Worm (Caenorhabditis elegans) whole organism, L3 larva: Measurements from ENCODE around the gene C06H2.2.
"Not testable (repeated sequence)": the region's sequence is repeated elsewhere in the genome, so short reads cannot be mapped to it uniquely, and the experiment has no call there.

Source experiments
- R02D3.7 ChIP-seq: fragments of 150-350 bp; optimal IDR thresholded peaks from 2 replicates; lab custom pipeline; 2014; ENCODE audit warnings: missing biosample characterization, missing genetic modification characterization
- ZK546.5 ChIP-seq: sonication (generic microtip); optimal IDR thresholded peaks from 2 replicates; lab custom pipeline; 2017; ENCODE audit warnings: missing biosample characterization, missing genetic modification characterization
- aly-2 ChIP-seq: fragments of 150-350 bp; optimal IDR thresholded peaks from 2 replicates; lab custom pipeline; 2014; ENCODE audit warnings: missing biosample characterization, missing genetic modification characterization
- ama-1 ChIP-seq: fragments of 150-350 bp; optimal IDR thresholded peaks from 2 replicates; lab custom pipeline; 2018
- ceh-16 ChIP-seq: sonication (generic microtip); optimal IDR thresholded peaks from 2 replicates; lab custom pipeline; 2017; ENCODE audit warnings: missing biosample characterization, missing genetic modification characterization
- ceh-28 ChIP-seq: fragments of 150-350 bp; optimal IDR thresholded peaks from 2 replicates; lab custom pipeline; 2014; ENCODE audit warnings: missing biosample characterization, missing genetic modification reagents, missing genetic modification characterization
- ceh-82 ChIP-seq: fragments of 150-350 bp; optimal IDR thresholded peaks from 2 replicates; lab custom pipeline; 2014; ENCODE audit warnings: missing biosample characterization, missing genetic modification characterization
- ceh-9 ChIP-seq: sonication (generic microtip); optimal IDR thresholded peaks from 2 replicates; lab custom pipeline; 2018; ENCODE audit warnings: missing biosample characterization, missing genetic modification characterization
- daf-12 ChIP-seq: fragments of 150-350 bp; optimal IDR thresholded peaks from 2 replicates; lab custom pipeline; 2014; ENCODE audit warnings: missing biosample characterization, missing genetic modification reagents, missing genetic modification characterization
- egl-27 ChIP-seq: sonication (generic microtip); optimal IDR thresholded peaks from 4 replicates; lab custom pipeline; 2017; ENCODE audit warnings: missing biosample characterization, missing genetic modification reagents, missing genetic modification characterization
- egl-5 ChIP-seq: fragments of 150-350 bp; optimal IDR thresholded peaks from 2 replicates; lab custom pipeline; 2017; ENCODE audit warnings: missing biosample characterization, missing genetic modification reagents, missing genetic modification characterization, inconsistent platforms
- elt-1 ChIP-seq: fragments of 150-350 bp; optimal IDR thresholded peaks from 2 replicates; lab custom pipeline; 2014; ENCODE audit warnings: missing biosample characterization, missing genetic modification characterization
- elt-2 ChIP-seq: sonication (generic microtip); optimal IDR thresholded peaks from 2 replicates; lab custom pipeline; 2016; ENCODE audit warnings: missing genetic modification reagents, mild to moderate bottlenecking, missing genetic modification characterization, missing compliant biosample characterization
- elt-3 ChIP-seq, 3 experiments: fragments of 150-350 bp in 1 of 3; sonication (generic microtip) in 2 of 3; optimal IDR thresholded peaks; 2 replicates in 2 of 3; 4 replicates in 1 of 3; lab custom pipeline; 2014 to 2017; ENCODE audit warnings: missing biosample characterization in 3 of 3, missing genetic modification characterization in 3 of 3
- eor-1 ChIP-seq, 2 experiments: fragments of 150-350 bp; optimal IDR thresholded peaks; 2 replicates each; lab custom pipeline; 2014 to 2018; ENCODE audit warnings: missing biosample characterization in 2 of 2, missing genetic modification characterization in 2 of 2
- fkh-10 ChIP-seq: sonication (generic microtip); optimal IDR thresholded peaks from 2 replicates; lab custom pipeline; 2017; ENCODE audit warnings: missing biosample characterization, missing genetic modification reagents, missing genetic modification characterization
- fkh-2 ChIP-seq: fragments of 150-350 bp; optimal IDR thresholded peaks from 2 replicates; lab custom pipeline; 2014; ENCODE audit warnings: missing biosample characterization, missing genetic modification reagents, missing genetic modification characterization
- fos-1 ChIP-seq: fragments of 150-350 bp; optimal IDR thresholded peaks from 2 replicates; lab custom pipeline; 2014; ENCODE audit warnings: missing biosample characterization, missing genetic modification characterization
- hmg-11 ChIP-seq: sonication (generic microtip); optimal IDR thresholded peaks from 2 replicates; lab custom pipeline; 2016; ENCODE audit warnings: missing genetic modification characterization, missing compliant biosample characterization
- jun-1 ChIP-seq: fragments of 150-350 bp; optimal IDR thresholded peaks from 2 replicates; lab custom pipeline; 2014; ENCODE audit warnings: missing biosample characterization, missing genetic modification reagents, missing genetic modification characterization
- lin-15B ChIP-seq: fragments of 150-350 bp; optimal IDR thresholded peaks from 2 replicates; lab custom pipeline; 2014; ENCODE audit warnings: missing biosample characterization, missing genetic modification characterization
- lin-39 ChIP-seq: fragments of 150-350 bp; optimal IDR thresholded peaks from 2 replicates; lab custom pipeline; 2018; ENCODE audit warnings: missing biosample characterization, missing genetic modification reagents, missing genetic modification characterization
- lsy-12 ChIP-seq: sonication (generic microtip); optimal IDR thresholded peaks from 2 replicates; lab custom pipeline; 2016; ENCODE audit warnings: mild to moderate bottlenecking, missing genetic modification characterization, missing compliant biosample characterization
- mdl-1 ChIP-seq: fragments of 150-350 bp; optimal IDR thresholded peaks from 2 replicates; lab custom pipeline; 2014; ENCODE audit warnings: missing biosample characterization, missing genetic modification characterization
- mml-1 ChIP-seq: fragments of 150-350 bp; sonication (generic microtip); optimal IDR thresholded peaks from 3 replicates; lab custom pipeline; 2014; ENCODE audit warnings: missing biosample characterization, missing genetic modification characterization
- nfya-1 ChIP-seq: sonication (generic microtip); optimal IDR thresholded peaks from 2 replicates; lab custom pipeline; 2017; ENCODE audit warnings: missing genetic modification characterization, mild to moderate bottlenecking, missing compliant biosample characterization, antibody characterized with exemption, moderate library complexity; ENCODE audit not compliant: insufficient read depth
- nhr-11 ChIP-seq: fragments of 150-350 bp; optimal IDR thresholded peaks from 2 replicates; lab custom pipeline; 2014; ENCODE audit warnings: missing biosample characterization, missing genetic modification characterization
- nhr-12 ChIP-seq: fragments of 150-350 bp; optimal IDR thresholded peaks from 2 replicates; lab custom pipeline; 2014; ENCODE audit warnings: missing biosample characterization, missing genetic modification characterization
- nhr-23 ChIP-seq: fragments of 150-350 bp; optimal IDR thresholded peaks from 2 replicates; lab custom pipeline; 2014; ENCODE audit warnings: missing biosample characterization, missing genetic modification reagents, missing genetic modification characterization
- nhr-237 ChIP-seq: fragments of 150-350 bp; optimal IDR thresholded peaks from 2 replicates; lab custom pipeline; 2014; ENCODE audit warnings: missing biosample characterization, missing genetic modification characterization
- nhr-25 ChIP-seq: sonication (generic microtip); optimal IDR thresholded peaks from 2 replicates; lab custom pipeline; 2017; ENCODE audit warnings: missing biosample characterization, missing genetic modification characterization
- nhr-28 ChIP-seq: fragments of 150-350 bp; optimal IDR thresholded peaks from 2 replicates; lab custom pipeline; 2014; ENCODE audit warnings: missing biosample characterization, missing genetic modification characterization
- nhr-43 ChIP-seq: sonication (generic microtip); optimal IDR thresholded peaks from 2 replicates; lab custom pipeline; 2016; ENCODE audit warnings: mild to moderate bottlenecking, missing genetic modification characterization, missing compliant biosample characterization; ENCODE audit not compliant: poor library complexity, severe bottlenecking
- nhr-67 ChIP-seq: fragments of 150-350 bp; optimal IDR thresholded peaks from 2 replicates; lab custom pipeline; 2014; ENCODE audit warnings: missing biosample characterization, missing genetic modification characterization
- nhr-76 ChIP-seq: fragments of 150-350 bp; sonication (generic microtip); optimal IDR thresholded peaks from 5 replicates; lab custom pipeline; 2014; ENCODE audit warnings: missing biosample characterization, missing genetic modification characterization
- nhr-77 ChIP-seq: fragments of 150-350 bp; optimal IDR thresholded peaks from 2 replicates; lab custom pipeline; 2014; ENCODE audit warnings: missing biosample characterization, missing genetic modification characterization
- pha-4 ChIP-seq: fragments of 150-350 bp; optimal IDR thresholded peaks from 2 replicates; lab custom pipeline; 2014; ENCODE audit warnings: missing biosample characterization, missing genetic modification reagents, missing genetic modification characterization
- pqm-1 ChIP-seq: fragments of 150-350 bp; optimal IDR thresholded peaks from 2 replicates; lab custom pipeline; 2017; ENCODE audit warnings: missing biosample characterization, missing genetic modification characterization, inconsistent platforms
- sea-2 ChIP-seq: fragments of 150-350 bp; sonication (generic microtip); optimal IDR thresholded peaks from 4 replicates; lab custom pipeline; 2014; ENCODE audit warnings: missing biosample characterization, missing genetic modification reagents, missing genetic modification characterization
- skn-1 ChIP-seq: fragments of 150-350 bp; optimal IDR thresholded peaks from 2 replicates; lab custom pipeline; 2014; ENCODE audit warnings: missing biosample characterization, missing genetic modification characterization
- snpc-4 ChIP-seq: fragments of 150-350 bp; optimal IDR thresholded peaks from 2 replicates; lab custom pipeline; 2014; ENCODE audit warnings: missing biosample characterization, missing genetic modification characterization
- tbx-2 ChIP-seq: sonication (generic microtip); optimal IDR thresholded peaks from 2 replicates; lab custom pipeline; 2016; ENCODE audit warnings: mild to moderate bottlenecking, missing genetic modification characterization, missing compliant biosample characterization
- unc-39 ChIP-seq: sonication (generic microtip); optimal IDR thresholded peaks from 4 replicates; lab custom pipeline; 2017; ENCODE audit warnings: missing biosample characterization, missing genetic modification characterization
- unc-62 ChIP-seq: fragments of 150-350 bp; sonication (generic microtip); optimal IDR thresholded peaks from 4 replicates; lab custom pipeline; 2014; ENCODE audit warnings: missing biosample characterization, missing genetic modification reagents, missing genetic modification characterization
- zag-1 ChIP-seq: fragments of 150-350 bp; optimal IDR thresholded peaks from 2 replicates; lab custom pipeline; 2014; ENCODE audit warnings: missing biosample characterization, missing genetic modification characterization
- ztf-11 ChIP-seq: fragments of 150-350 bp; optimal IDR thresholded peaks from 2 replicates; lab custom pipeline; 2014; ENCODE audit warnings: missing biosample characterization, missing genetic modification characterization
- ztf-4 ChIP-seq: fragments of 150-350 bp; optimal IDR thresholded peaks from 2 replicates; lab custom pipeline; 2014; ENCODE audit warnings: missing biosample characterization, missing genetic modification characterization

C06H2.2 gene

ce11 chrV:11109647-11110046, 15.4 kb upstream of the C06H2.2 start, which contains the start of gene Y42A5A.5:
Y42A5A.5 (minus strand) TSS chrV:11109747.
- TF ChIP-seq mml-1 (tag; lab: Kevin White, UChicago); pqm-1 (tag; lab: Kevin White, UChicago); aly-2: not testable (repeated sequence)

DNA sequence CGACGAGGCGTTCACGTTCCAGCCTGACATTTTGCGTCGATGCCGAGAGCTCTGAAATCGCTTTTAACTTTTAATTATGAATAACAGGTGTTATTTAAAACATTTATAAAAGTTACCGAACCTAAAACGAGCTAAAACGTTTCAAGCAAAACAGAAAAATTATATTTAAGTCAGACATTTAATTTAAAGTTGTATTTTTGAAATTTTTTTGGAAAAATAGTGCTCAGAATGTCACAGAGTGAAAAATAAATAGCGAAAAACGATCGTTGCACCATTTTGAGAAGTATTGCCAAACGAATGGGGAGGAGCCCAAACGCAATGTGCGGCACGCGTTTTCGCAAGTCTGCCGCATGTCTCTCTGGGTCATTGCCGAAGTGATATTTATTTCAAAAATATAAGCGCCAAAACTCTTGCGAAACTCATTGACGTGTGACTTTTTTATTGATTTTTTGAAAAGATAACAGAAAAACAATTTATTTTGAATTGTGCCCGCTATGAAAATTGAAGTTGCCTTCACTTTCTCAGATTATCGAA, 11.9 kb upstream of the C06H2.2 start, which contains the start of gene erfa-3:
Gene erfa-3, minus strand, starts transcription at position 51 of the 534 bp plus-strand sequence.
- peak; percentile 12 for TF ChIP-seq lsy-12 (tag; lab: Kevin White, UChicago)
- TF ChIP-seq nhr-237 (tag; lab: Kevin White, UChicago): no peak
- peak; percentile 91 for TF ChIP-seq hmg-11
- peak; percentile 19 for TF ChIP-seq jun-1 (tag; lab: Kevin White, UChicago)
- no peak for TF ChIP-seq ztf-4 (tag; lab: Kevin White, UChicago)
- peak; percentile 12 for TF ChIP-seq pqm-1 (tag; lab: Kevin White, UChicago)
- no peak for TF ChIP-seq zag-1 (tag; lab: Kevin White, UChicago)
- peak; percentile 57 for TF ChIP-seq lin-39 (tag; lab: Kevin White, UChicago)
- TF ChIP-seq lin-15B (tag; lab: Kevin White, UChicago): peak; percentile 36
- peak; percentile 76 for TF ChIP-seq pha-4 (tag; lab: Kevin White, UChicago)
- peak; percentile 55 for TF ChIP-seq nhr-25
- TF ChIP-seq skn-1: peak; percentile 38
- peak; percentile 32 for TF ChIP-seq tbx-2 (tag; lab: Kevin White, UChicago)
- TF ChIP-seq nhr-11 (tag; lab: Kevin White, UChicago): no peak
- no peak for TF ChIP-seq nhr-77 (tag; lab: Kevin White, UChicago)
- TF ChIP-seq ceh-82 (tag; lab: Kevin White, UChicago): no peak
- no peak for TF ChIP-seq fkh-10 (GFP tag; lab: Kevin White, UChicago)
- TF ChIP-seq snpc-4: peak; percentile 69
- no peak for TF ChIP-seq sea-2 (GFP tag; lab: Kevin White, UChicago)
- TF ChIP-seq fkh-2 (tag; lab: Kevin White, UChicago): no peak
- no peak for TF ChIP-seq egl-27
- no peak for TF ChIP-seq R02D3.7 (tag; lab: Kevin White, UChicago)
- TF ChIP-seq elt-2: peak; percentile 50
- TF ChIP-seq nhr-12 (tag; lab: Kevin White, UChicago): no peak
- TF ChIP-seq mdl-1: no peak
- TF ChIP-seq ceh-28 (tag; lab: Kevin White, UChicago): peak; percentile 63
- TF ChIP-seq nfya-1 (tag; lab: Kevin White, UChicago): peak; percentile 56
- peak; percentile 68 for TF ChIP-seq egl-5 (tag; lab: Kevin White, UChicago)
- no peak for TF ChIP-seq ama-1 (lab: Kevin White, UChicago)
- no peak for TF ChIP-seq elt-1 (tag; lab: Kevin White, UChicago)
- TF ChIP-seq ZK546.5 (tag; lab: Kevin White, UChicago): no peak
- TF ChIP-seq mml-1 (tag; lab: Kevin White, UChicago): no peak
- TF ChIP-seq daf-12 (tag; lab: Kevin White, UChicago): no peak
- peak; percentile 51 for TF ChIP-seq nhr-23 (tag; lab: Kevin White, UChicago)
- no peak for TF ChIP-seq nhr-76 (tag; lab: Kevin White, UChicago)
- TF ChIP-seq fos-1 (tag; lab: Kevin White, UChicago): no peak
- peak; percentile 76 for TF ChIP-seq nhr-43
- no peak for TF ChIP-seq ceh-16 (tag; lab: Kevin White, UChicago)
- TF ChIP-seq aly-2: no peak
- no peak for TF ChIP-seq nhr-67
- no peak for TF ChIP-seq unc-39 (tag; lab: Kevin White, UChicago)
- TF ChIP-seq eor-1 (tag; optimal IDR thresholded peaks at IDR 0.05; lab: Kevin White, UChicago): no peak
- no peak for TF ChIP-seq unc-62
- no peak for TF ChIP-seq nhr-28
- TF ChIP-seq ceh-9 (tag; lab: Kevin White, UChicago): no peak
- TF ChIP-seq ztf-11 (tag; lab: Kevin White, UChicago): no peak
- TF ChIP-seq elt-3 (tag; optimal IDR thresholded peaks at IDR 0.05; lab: Kevin White, UChicago): no peak
- TF ChIP-seq, all 47 proteins: peak for 17
